Fruit fly (Drosophila melanogaster) whole organism, wandering third instar larva: Measurements from ENCODE around the gene rdhB.

Experiments
- Abd-B ChIP-seq: fragments of >200 bp; optimal IDR thresholded peaks from 2 replicates; lab custom pipeline; 2017; ENCODE audit warnings: missing biosample characterization, missing genetic modification characterization
- CG32264 ChIP-seq: fragments of 200-800 bp; sonication (Bioruptor generic); optimal IDR thresholded peaks from 2 replicates; lab custom pipeline; 2016; ENCODE audit warnings: missing biosample characterization, missing genetic modification characterization
- CG9705 ChIP-seq: fragments of 200-800 bp; sonication (Bioruptor generic); optimal IDR thresholded peaks from 2 replicates; lab custom pipeline; 2018; ENCODE audit warnings: missing biosample characterization, mild to moderate bottlenecking, missing genetic modification characterization
- CrebA ChIP-seq: fragments of 200-800 bp; sonication (Bioruptor generic); optimal IDR thresholded peaks from 2 replicates; lab custom pipeline; 2016; ENCODE audit warnings: missing biosample characterization, mild to moderate bottlenecking, missing genetic modification characterization, borderline replicate concordance
- Dfd ChIP-seq: fragments of >200 bp; optimal IDR thresholded peaks from 2 replicates; lab custom pipeline; 2017; ENCODE audit warnings: missing biosample characterization, missing genetic modification characterization
- Dif ChIP-seq: fragments of 200-275, 200-300 bp; sonication (Bioruptor generic); optimal IDR thresholded peaks from 2 replicates; lab custom pipeline; 2018; ENCODE audit warnings: missing biosample characterization, missing genetic modification characterization; ENCODE audit not compliant: partially characterized antibody
- GATAd ChIP-seq: sonication (Bioruptor generic); optimal IDR thresholded peaks from 2 replicates; lab custom pipeline; 2016; ENCODE audit warnings: missing biosample characterization, missing genetic modification characterization
- HLH106 ChIP-seq: fragments of 200-800 bp; optimal IDR thresholded peaks from 3 replicates; lab custom pipeline; 2019; ENCODE audit warnings: missing biosample characterization, mild to moderate bottlenecking, missing genetic modification characterization, moderate library complexity
- Hnf4 ChIP-seq: fragments of 200-800 bp; sonication (Bioruptor generic); optimal IDR thresholded peaks from 2 replicates; lab custom pipeline; 2016; ENCODE audit warnings: missing biosample characterization, mild to moderate bottlenecking, missing genetic modification characterization
- Hr78 ChIP-seq: fragments of >200 bp; optimal IDR thresholded peaks from 2 replicates; lab custom pipeline; 2017; ENCODE audit warnings: missing biosample characterization, missing genetic modification characterization
- Hr83 ChIP-seq: fragments of 200-300 bp; sonication (Bioruptor generic); optimal IDR thresholded peaks from 2 replicates; lab custom pipeline; 2016; ENCODE audit warnings: missing biosample characterization, mild to moderate bottlenecking, missing genetic modification characterization, moderate library complexity; ENCODE audit not compliant: poor library complexity, severe bottlenecking
- Jra ChIP-seq: sonication (Bioruptor generic); optimal IDR thresholded peaks from 2 replicates; lab custom pipeline; 2016; ENCODE audit warnings: missing biosample characterization, missing genetic modification characterization
- Mio ChIP-seq: sonication (Bioruptor generic); optimal IDR thresholded peaks from 2 replicates; lab custom pipeline; 2016; ENCODE audit warnings: missing biosample characterization, missing genetic modification characterization
- Myc ChIP-seq: fragments of >200 bp; optimal IDR thresholded peaks from 2 replicates; lab custom pipeline; 2017
- N ChIP-seq: fragments of >200 bp; optimal IDR thresholded peaks from 2 replicates; lab custom pipeline; 2018; ENCODE audit warnings: missing biosample characterization, missing external identifiers, missing genetic modification characterization
- OdsH ChIP-seq: fragments of 200-800 bp; sonication (Bioruptor generic); optimal IDR thresholded peaks from 2 replicates; lab custom pipeline; 2016; ENCODE audit warnings: missing biosample characterization, mild to moderate bottlenecking, missing genetic modification characterization
- Rel ChIP-seq, 2 experiments: fragments of 200-800 bp; sonication (Bioruptor generic) in 1 of 2; optimal IDR thresholded peaks; 2 replicates in 1 of 2; 3 replicates in 1 of 2; lab custom pipeline; 2016 to 2019; ENCODE audit warnings: mild to moderate bottlenecking in 2 of 2, missing biosample characterization in 2 of 2, missing genetic modification characterization in 2 of 2, moderate library complexity in 1 of 2
- Sp1 ChIP-seq: fragments of 200-800 bp; sonication (Bioruptor generic); optimal IDR thresholded peaks from 3 replicates; lab custom pipeline; 2019; ENCODE audit warnings: missing biosample characterization, mild to moderate bottlenecking, missing genetic modification characterization, moderate library complexity
- Vsx2 ChIP-seq: fragments of 200-300, 225-300 bp; sonication (Bioruptor generic); optimal IDR thresholded peaks from 2 replicates; lab custom pipeline; 2018; ENCODE audit warnings: missing biosample characterization, missing genetic modification characterization; ENCODE audit not compliant: partially characterized antibody
- br ChIP-seq: fragments of 200-800 bp; sonication (Bioruptor generic); optimal IDR thresholded peaks from 2 replicates; lab custom pipeline; 2016; ENCODE audit warnings: missing biosample characterization, missing genetic modification characterization
- brk ChIP-seq: fragments of 200-800 bp; sonication (Bioruptor generic); optimal IDR thresholded peaks from 2 replicates; lab custom pipeline; 2016; ENCODE audit warnings: missing biosample characterization, mild to moderate bottlenecking, missing genetic modification characterization
- dl ChIP-seq, 2 experiments: fragments of 175-275, 200-275 bp in 1 of 2; fragments of 200-275 bp in 1 of 2; sonication (Bioruptor generic); optimal IDR thresholded peaks; lab custom pipeline; 2018; ENCODE audit warnings: mild to moderate bottlenecking in 2 of 2, missing biosample characterization in 2 of 2, missing genetic modification characterization in 2 of 2, moderate library complexity in 2 of 2; ENCODE audit not compliant: partially characterized antibody in 2 of 2, insufficient read depth in 1 of 2
- dmrt93B ChIP-seq: fragments of 200-800 bp; sonication (Bioruptor generic); optimal IDR thresholded peaks from 2 replicates; lab custom pipeline; 2018; ENCODE audit warnings: missing biosample characterization, mild to moderate bottlenecking, missing genetic modification characterization
- dsf ChIP-seq: sonication (Bioruptor generic); optimal IDR thresholded peaks from 2 replicates; lab custom pipeline; 2016; ENCODE audit warnings: missing biosample characterization, missing genetic modification characterization, borderline replicate concordance
- ey ChIP-seq: fragments of 200-800 bp; sonication (Bioruptor generic); optimal IDR thresholded peaks from 2 replicates; lab custom pipeline; 2016; ENCODE audit warnings: missing biosample characterization, missing genetic modification characterization
- foxo ChIP-seq, 2 experiments: fragments of 200-800 bp; sonication (Bioruptor generic); optimal IDR thresholded peaks; 2 replicates in 1 of 2; 3 replicates in 1 of 2; lab custom pipeline; 2016 to 2017; ENCODE audit warnings: missing biosample characterization in 2 of 2, missing genetic modification characterization in 2 of 2
- fru ChIP-seq: fragments of 200-800 bp; sonication (Bioruptor generic); optimal IDR thresholded peaks from 3 replicates; lab custom pipeline; 2016; ENCODE audit warnings: missing biosample characterization, mild to moderate bottlenecking, missing genetic modification characterization
- h ChIP-seq: fragments of 200-800 bp; sonication (Bioruptor generic); optimal IDR thresholded peaks from 3 replicates; lab custom pipeline; 2016; ENCODE audit warnings: missing biosample characterization, mild to moderate bottlenecking, missing genetic modification characterization
- jim ChIP-seq: fragments of 175-275, 200-325 bp; sonication (Bioruptor generic); optimal IDR thresholded peaks from 2 replicates; lab custom pipeline; 2016; ENCODE audit warnings: missing biosample characterization, mild to moderate bottlenecking, missing genetic modification characterization
- lola ChIP-seq: fragments of >200 bp; optimal IDR thresholded peaks from 2 replicates; lab custom pipeline; 2017; ENCODE audit warnings: missing biosample characterization, missing genetic modification characterization
- pan ChIP-seq: fragments of >200 bp; optimal IDR thresholded peaks from 2 replicates; lab custom pipeline; 2017
- psq ChIP-seq: fragments of 200-800 bp; sonication (Bioruptor generic); optimal IDR thresholded peaks from 3 replicates; lab custom pipeline; 2017; ENCODE audit warnings: missing biosample characterization, mild to moderate bottlenecking, missing genetic modification characterization, moderate library complexity
- rgr ChIP-seq: fragments of 200-800 bp; sonication (Bioruptor generic); optimal IDR thresholded peaks from 3 replicates; lab custom pipeline; 2016; ENCODE audit warnings: missing biosample characterization, mild to moderate bottlenecking, missing genetic modification characterization
- sage ChIP-seq: fragments of 200-800 bp; sonication (Bioruptor generic); optimal IDR thresholded peaks from 2 replicates; lab custom pipeline; 2016; ENCODE audit warnings: missing biosample characterization, mild to moderate bottlenecking, missing genetic modification characterization
- sv ChIP-seq: fragments of 200-800 bp; sonication (Bioruptor generic); optimal IDR thresholded peaks from 3 replicates; lab custom pipeline; 2016; ENCODE audit warnings: missing biosample characterization, missing genetic modification characterization
- tai ChIP-seq: sonication (Bioruptor generic); optimal IDR thresholded peaks from 2 replicates; lab custom pipeline; 2016; ENCODE audit warnings: missing biosample characterization, missing genetic modification characterization
- usp ChIP-seq: fragments of >200 bp; optimal IDR thresholded peaks from 2 replicates; lab custom pipeline; 2017; ENCODE audit warnings: missing biosample characterization, missing genetic modification characterization
- woc ChIP-seq: sonication (Bioruptor generic); optimal IDR thresholded peaks from 2 replicates; lab custom pipeline; 2016; ENCODE audit warnings: missing biosample characterization, mild to moderate bottlenecking, missing genetic modification characterization

The rdhB gene

dm6 chr3R:22362218-22362907, 10.9 kb downstream of the rdhB start, which contains the start of the genes JMJD6, CG7071 and Muted:
Gene JMJD6, minus strand, starts transcription at chr3R:22362371.
Gene CG7071, plus strand, starts transcription at chr3R:22362620.
Gene Muted, plus strand, starts transcription at chr3R:22362620.
- TF ChIP-seq N (GFP tag; lab: Kevin White, UChicago) = no peak
- peak; percentile 91 for TF ChIP-seq sv
- TF ChIP-seq foxo (GFP tag; optimal IDR thresholded peaks at IDR 0.05; lab: Kevin White, UChicago) = peak in 1 of 2 experiments; percentile 96
- peak; percentile 91 for TF ChIP-seq OdsH (GFP tag; lab: Kevin White, UChicago)
- TF ChIP-seq Dfd (GFP tag; lab: Kevin White, UChicago) = no peak
- TF ChIP-seq Rel (GFP tag; optimal IDR thresholded peaks at IDR 0.05; lab: Kevin White, UChicago) = no peak
- TF ChIP-seq Rel (tag; optimal IDR thresholded peaks at IDR 0.05; lab: Kevin White, UChicago) = peak; percentile 58
- peak; percentile 18 for TF ChIP-seq Mio (GFP tag; lab: Kevin White, UChicago)
- TF ChIP-seq Hnf4 (GFP tag; lab: Kevin White, UChicago) = peak; percentile 95
- no peak for TF ChIP-seq tai (GFP tag; lab: Kevin White, UChicago)
- TF ChIP-seq Hr78 = no peak
- TF ChIP-seq jim = no peak
- TF ChIP-seq CG32264 (GFP tag; lab: Kevin White, UChicago) = peak; percentile 64
- no peak for TF ChIP-seq usp (GFP tag; lab: Kevin White, UChicago)
- TF ChIP-seq dl (GFP tag; optimal IDR thresholded peaks at IDR 0.05; lab: Kevin White, UChicago; ENCODE audit: insufficient read depth in 1 of 2, partially characterized antibody in 2 of 2) = no peak
- TF ChIP-seq sage (GFP tag; lab: Kevin White, UChicago) = peak; percentile 71
- no peak for TF ChIP-seq pan (lab: Kevin White, UChicago)
- peak; percentile 94 for TF ChIP-seq h (GFP tag; lab: Kevin White, UChicago)
- peak; percentile 92 for TF ChIP-seq ey (GFP tag; lab: Kevin White, UChicago)
- peak; percentile 87 for TF ChIP-seq HLH106 (tag; lab: Kevin White, UChicago)
- TF ChIP-seq CrebA (GFP tag; lab: Kevin White, UChicago) = no peak
- peak; percentile 91 for TF ChIP-seq CG9705 (GFP tag; lab: Kevin White, UChicago)
- no peak for TF ChIP-seq Abd-B (GFP tag; lab: Kevin White, UChicago)
- peak; percentile 91 for TF ChIP-seq fru (GFP tag; lab: Kevin White, UChicago)
- peak; percentile 91 for TF ChIP-seq Jra (GFP tag; lab: Kevin White, UChicago)
- no peak for TF ChIP-seq GATAd
- no peak for TF ChIP-seq Dif (GFP tag; lab: Kevin White, UChicago)
- no peak for TF ChIP-seq Vsx2 (GFP tag; lab: Kevin White, UChicago)
- TF ChIP-seq woc (GFP tag; lab: Kevin White, UChicago) = peak; percentile 75
- no peak for TF ChIP-seq lola (GFP tag; lab: Kevin White, UChicago)
- peak; percentile 55 for TF ChIP-seq Myc (lab: Kevin White, UChicago)
- peak; percentile 92 for TF ChIP-seq rgr
- TF ChIP-seq dsf (GFP tag; lab: Kevin White, UChicago) = peak; percentile 92
- peak; percentile 84 for TF ChIP-seq psq
- TF ChIP-seq dmrt93B (GFP tag; lab: Kevin White, UChicago) = peak; percentile 77
- peak; percentile 68 for TF ChIP-seq Hr83 (GFP tag; lab: Kevin White, UChicago)
- peak; percentile 94 for TF ChIP-seq br
- peak; percentile 94 for TF ChIP-seq brk (GFP tag; lab: Kevin White, UChicago)
- TF ChIP-seq Sp1 (GFP tag; lab: Kevin White, UChicago) = peak; percentile 89

DNA sequence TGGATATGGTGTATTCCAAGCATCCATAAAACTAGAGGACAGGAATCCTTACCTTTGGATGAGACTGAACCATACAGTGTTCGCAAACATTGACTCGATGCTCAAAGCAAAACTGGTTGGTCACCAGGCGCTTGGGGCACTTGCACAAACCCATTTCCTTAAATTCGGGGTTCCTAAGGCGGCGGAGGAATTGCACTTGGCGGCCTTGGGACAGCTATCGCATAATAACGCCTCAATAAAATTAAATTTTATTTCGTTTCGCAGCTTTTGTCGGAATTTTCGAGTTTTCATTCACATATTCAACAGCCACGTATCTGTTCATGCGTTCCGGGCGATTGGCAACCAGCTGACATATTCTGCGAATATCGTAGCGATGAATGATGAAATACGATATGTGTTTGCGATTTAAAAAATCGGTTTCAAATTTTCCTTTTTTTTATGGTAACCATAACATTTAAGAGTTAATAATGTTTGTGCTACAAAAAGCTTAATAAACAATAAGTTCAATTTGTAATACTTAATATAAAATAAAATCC, 14.2 kb downstream of the rdhB start, which contains the start of gene CG5382:
TSS of gene CG5382 (minus strand) at position 324 of the 536 bp plus-strand sequence.
- TF ChIP-seq Dfd (GFP tag; lab: Kevin White, UChicago) (no peak), Vsx2 (GFP tag; lab: Kevin White, UChicago) (peak; percentile 97), CrebA (GFP tag; lab: Kevin White, UChicago) (no peak), Dif (GFP tag; lab: Kevin White, UChicago) (peak; percentile 85), sv (no peak), Myc (lab: Kevin White, UChicago) (peak; percentile 48), sage (GFP tag; lab: Kevin White, UChicago) (peak; percentile 39), usp (GFP tag; lab: Kevin White, UChicago) (no peak), Jra (GFP tag; lab: Kevin White, UChicago) (no peak)
